Worm (Caenorhabditis elegans) whole organism, early embryonic: ENCODE measurements around the gene B0393.9.

Experiments
- B0310.2 ChIP-seq: sonication (generic microtip); optimal IDR thresholded peaks from 2 replicates; lab custom pipeline; 2016; ENCODE audit warnings: mild to moderate bottlenecking, missing genetic modification characterization, missing compliant biosample characterization
- F13C5.2 ChIP-seq: sonication (generic microtip); optimal IDR thresholded peaks from 2 replicates; lab custom pipeline; 2017; ENCODE audit warnings: mild to moderate bottlenecking, missing genetic modification characterization, inconsistent platforms, missing compliant biosample characterization
- aly-1 ChIP-seq: sonication (generic microtip); optimal IDR thresholded peaks from 2 replicates; lab custom pipeline; 2016; ENCODE audit warnings: missing genetic modification characterization, missing compliant biosample characterization
- ama-1 ChIP-seq: fragments of 150-350 bp; optimal IDR thresholded peaks from 2 replicates; lab custom pipeline; 2014
- ceh-13 ChIP-seq: fragments of 200-800 bp; sonication (Bioruptor generic); optimal IDR thresholded peaks from 2 replicates; lab custom pipeline; 2018; ENCODE audit warnings: mild to moderate bottlenecking, missing genetic modification characterization, missing compliant biosample characterization
- ceh-36 ChIP-seq: sonication (generic microtip); optimal IDR thresholded peaks from 2 replicates; lab custom pipeline; 2016; ENCODE audit warnings: missing genetic modification characterization, inconsistent platforms, missing compliant biosample characterization
- ets-7 ChIP-seq: sonication (generic microtip); optimal IDR thresholded peaks from 2 replicates; lab custom pipeline; 2016; ENCODE audit warnings: missing genotype, missing genetic modification characterization, missing compliant biosample characterization
- flt-1 ChIP-seq: fragments of 200-800 bp; sonication (Bioruptor generic); IDR thresholded peaks from 2 replicates; pipeline ENCODE4 v1.3.6; 2022; ENCODE audit warnings: missing genetic modification characterization, missing compliant biosample characterization
- hmbx-1 ChIP-seq: sonication (generic microtip); optimal IDR thresholded peaks from 2 replicates; lab custom pipeline; 2016; ENCODE audit warnings: mild to moderate bottlenecking, missing genetic modification characterization, missing compliant biosample characterization
- hmg-4 ChIP-seq: fragments of 200-800 bp; sonication (Bioruptor generic); optimal IDR thresholded peaks from 2 replicates; lab custom pipeline; 2018; ENCODE audit warnings: mild to moderate bottlenecking, missing genetic modification characterization, missing compliant biosample characterization
- hnd-1 ChIP-seq: sonication (generic microtip); optimal IDR thresholded peaks from 2 replicates; lab custom pipeline; 2016; ENCODE audit warnings: missing genetic modification characterization, missing compliant biosample characterization
- pes-1 ChIP-seq: fragments of 200-800 bp; sonication (Bioruptor generic); IDR thresholded peaks from 2 replicates; pipeline ENCODE4 v1.3.6; 2022; ENCODE audit warnings: missing genetic modification reagents, missing genetic modification characterization, missing compliant biosample characterization
- scrt-1 ChIP-seq: fragments of 200-800 bp; sonication (Bioruptor generic); IDR thresholded peaks from 2 replicates; pipeline ENCODE4 v1.3.6; 2022; ENCODE audit warnings: missing genetic modification characterization, missing compliant biosample characterization
- sea-1 ChIP-seq: fragments of 200-800 bp; sonication (Bioruptor generic); conservative IDR thresholded peaks from 2 replicates; pipeline ENCODE4 v1.3.6; 2022; ENCODE audit warnings: missing genetic modification characterization, missing compliant biosample characterization
- tbx-11 ChIP-seq: fragments of 200-800 bp; sonication (Bioruptor generic); IDR thresholded peaks from 2 replicates; pipeline ENCODE4 v1.3.6; 2022; ENCODE audit warnings: missing genetic modification characterization, missing compliant biosample characterization
- tbx-37 ChIP-seq: fragments of 200-800 bp; sonication (Bioruptor generic); conservative IDR thresholded peaks from 2 replicates; pipeline ENCODE4 v1.3.6; 2022; ENCODE audit warnings: missing genetic modification reagents, missing genetic modification characterization, missing compliant biosample characterization
- tra-4 ChIP-seq: sonication (generic microtip); optimal IDR thresholded peaks from 2 replicates; lab custom pipeline; 2017; ENCODE audit warnings: missing genetic modification characterization, missing compliant biosample characterization

The B0393.9 gene

ce11 chrIII:4779855-4780254 is at the start of gene B0393.9:
Gene B0393.9, minus strand, starts transcription at chrIII:4780157.
- TF ChIP-seq hmbx-1 (no peak), ets-7 (tag; lab: Kevin White, UChicago) (no peak), F13C5.2 (tag; lab: Kevin White, UChicago) (no peak), sea-1 (GFP tag; lab: Robert Waterston, UW) (no peak), B0310.2 (tag; lab: Kevin White, UChicago) (no peak), ama-1 (lab: Kevin White, UChicago) (no peak), tbx-11 (no peak), ceh-13 (GFP tag; lab: Kevin White, UChicago) (no peak), aly-1 (tag; lab: Kevin White, UChicago) (no peak), hmg-4 (GFP tag; lab: Kevin White, UChicago) (no peak), flt-1 (GFP tag; lab: Robert Waterston, UW) (no peak)

- no peak for TF ChIP-seq sea-1 (GFP tag; lab: Robert Waterston, UW)
- no peak for TF ChIP-seq tbx-37 (GFP tag; lab: Robert Waterston, UW)
- no peak for TF ChIP-seq ets-7 (tag; lab: Kevin White, UChicago)
- TF ChIP-seq B0310.2 (tag; lab: Kevin White, UChicago): no peak
- no peak for TF ChIP-seq scrt-1 (GFP tag; lab: Robert Waterston, UW)
- TF ChIP-seq pes-1 (GFP tag; lab: Robert Waterston, UW): no peak
Observed at ce11 chrIII:4829440-4829839, 49.5 kb upstream of the B0393.9 start, which contains the start of gene F26A1.9. Gene F26A1.9, minus strand, starts transcription at chrIII:4829540.

- TF ChIP-seq pes-1 (GFP tag; lab: Robert Waterston, UW): no peak
- no peak for TF ChIP-seq hmg-4 (GFP tag; lab: Kevin White, UChicago)
- no peak for TF ChIP-seq hmbx-1
- no peak for TF ChIP-seq flt-1 (GFP tag; lab: Robert Waterston, UW)
- no peak for TF ChIP-seq tbx-11
Observed at ce11 chrIII:4826606-4827005, 46.6 kb upstream of the B0393.9 start, which contains the start of gene F26A1.3. Gene F26A1.3, plus strand, starts transcription at chrIII:4826906.

ce11 chrIII:4822140-4822539 is 42.2 kb upstream of the B0393.9 start, which contains the start of gene F26A1.8:
Gene F26A1.8, minus strand, starts transcription at chrIII:4822240.
- TF ChIP-seq ceh-13 (GFP tag; lab: Kevin White, UChicago) (no peak), hnd-1 (tag; lab: Kevin White, UChicago) (no peak), aly-1 (tag; lab: Kevin White, UChicago) (no peak), ets-7 (tag; lab: Kevin White, UChicago) (no peak), scrt-1 (GFP tag; lab: Robert Waterston, UW) (no peak), ama-1 (lab: Kevin White, UChicago) (no peak), B0310.2 (tag; lab: Kevin White, UChicago) (no peak), hmg-4 (GFP tag; lab: Kevin White, UChicago) (no peak), flt-1 (GFP tag; lab: Robert Waterston, UW) (no peak), hmbx-1 (no peak), ceh-36 (tag; lab: Kevin White, UChicago) (no peak), pes-1 (GFP tag; lab: Robert Waterston, UW) (no peak), F13C5.2 (tag; lab: Kevin White, UChicago) (no peak), tbx-37 (GFP tag; lab: Robert Waterston, UW) (no peak), sea-1 (GFP tag; lab: Robert Waterston, UW) (no peak)

ce11 chrIII:4819843-4820242 is 39.9 kb upstream of the B0393.9 start, which contains the start of gene F26A1.7:
Gene F26A1.7, minus strand, starts transcription at chrIII:4819943.
- no peak for TF ChIP-seq ceh-13 (GFP tag; lab: Kevin White, UChicago)
- no peak for TF ChIP-seq hmg-4 (GFP tag; lab: Kevin White, UChicago)

ce11 chrIII:4817240-4817639 is 37.3 kb upstream of the B0393.9 start, which contains the start of gene F26A1.4:
Gene F26A1.4, plus strand, starts transcription at chrIII:4817540.
- no peak for TF ChIP-seq B0310.2 (tag; lab: Kevin White, UChicago)
- no peak for TF ChIP-seq hmbx-1
- no peak for TF ChIP-seq aly-1 (tag; lab: Kevin White, UChicago)
- no peak for TF ChIP-seq tbx-11
- no peak for TF ChIP-seq pes-1 (GFP tag; lab: Robert Waterston, UW)
- TF ChIP-seq hmg-4 (GFP tag; lab: Kevin White, UChicago): no peak
- TF ChIP-seq ama-1 (lab: Kevin White, UChicago): no peak
- no peak for TF ChIP-seq F13C5.2 (tag; lab: Kevin White, UChicago)
- no peak for TF ChIP-seq hnd-1 (tag; lab: Kevin White, UChicago)

ce11 chrIII:4814730-4815129 is 34.8 kb upstream of the B0393.9 start, which contains the start of gene arl-6:
Gene arl-6, minus strand, starts transcription at chrIII:4814830.
- no peak for TF ChIP-seq ceh-36 (tag; lab: Kevin White, UChicago)
- no peak for TF ChIP-seq hmbx-1
- TF ChIP-seq B0310.2 (tag; lab: Kevin White, UChicago): no peak
- TF ChIP-seq flt-1 (GFP tag; lab: Robert Waterston, UW): no peak
- no peak for TF ChIP-seq F13C5.2 (tag; lab: Kevin White, UChicago)
- TF ChIP-seq ama-1 (lab: Kevin White, UChicago): no peak
- TF ChIP-seq aly-1 (tag; lab: Kevin White, UChicago): no peak
- no peak for TF ChIP-seq ets-7 (tag; lab: Kevin White, UChicago)
- TF ChIP-seq tbx-37 (GFP tag; lab: Robert Waterston, UW): no peak
- TF ChIP-seq scrt-1 (GFP tag; lab: Robert Waterston, UW): no peak
- TF ChIP-seq hnd-1 (tag; lab: Kevin White, UChicago): no peak
- no peak for TF ChIP-seq ceh-13 (GFP tag; lab: Kevin White, UChicago)
- no peak for TF ChIP-seq pes-1 (GFP tag; lab: Robert Waterston, UW)

ce11 chrIII:4811195-4811594 is 31.2 kb upstream of the B0393.9 start, which contains the start of gene C38D4.7:
Gene C38D4.7, minus strand, starts transcription at chrIII:4811295.
- TF ChIP-seq scrt-1 (GFP tag; lab: Robert Waterston, UW) (no peak), tra-4 (no peak)
